Fruit fly (Drosophila melanogaster) whole organism, embryonic: ENCODE measurements around the gene RpS3.
A peak's percentile ranks its signal among the peaks of the same experiment; 100 is the strongest.

Source experiments
- Atf3 ChIP-seq: fragments of 200-800 bp; sonication (Bioruptor generic); optimal IDR thresholded peaks from 3 replicates; lab custom pipeline; 2016; ENCODE audit warnings: missing biosample characterization, missing genetic modification characterization
- CG10321 ChIP-seq: fragments of 200-800 bp; sonication (Bioruptor generic); IDR thresholded peaks from 2 replicates; pipeline ENCODE4 v1.3.6; 2022; ENCODE audit warnings: missing biosample characterization, missing genetic modification characterization
- CG12071 ChIP-seq: fragments of 200-800 bp; sonication (Bioruptor generic); optimal IDR thresholded peaks from 3 replicates; lab custom pipeline; 2018; ENCODE audit warnings: missing biosample characterization, mild to moderate bottlenecking, missing genetic modification characterization
- CG12769 ChIP-seq: fragments of 200-800 bp; sonication (Bioruptor generic); optimal IDR thresholded peaks from 2 replicates; lab custom pipeline; 2019; ENCODE audit warnings: missing biosample characterization, mild to moderate bottlenecking, missing genetic modification characterization, moderate library complexity
- CG13287 ChIP-seq: fragments of 200-800 bp; sonication (Bioruptor generic); IDR thresholded peaks from 2 replicates; pipeline ENCODE4 v1.3.6; 2022; ENCODE audit warnings: missing biosample characterization, missing genetic modification characterization; ENCODE audit not compliant: partially characterized antibody
- CG15514 ChIP-seq: fragments of 200-800 bp; sonication (Bioruptor generic); optimal IDR thresholded peaks from 3 replicates; lab custom pipeline; 2017; ENCODE audit warnings: missing biosample characterization, missing genetic modification characterization, mild to moderate bottlenecking, moderate library complexity, missing genetic modification reagents
- CG18619 ChIP-seq: fragments of 200-800 bp; sonication (Bioruptor generic); optimal IDR thresholded peaks from 3 replicates; lab custom pipeline; 2017; ENCODE audit warnings: missing biosample characterization, mild to moderate bottlenecking, missing genetic modification characterization
- CG30020 ChIP-seq: fragments of 200-800 bp; optimal IDR thresholded peaks from 2 replicates; lab custom pipeline; 2019; ENCODE audit warnings: missing biosample characterization, mild to moderate bottlenecking, missing genetic modification characterization, moderate library complexity
- CG31388 ChIP-seq: fragments of 200-800 bp; sonication (Bioruptor generic); optimal IDR thresholded peaks from 2 replicates; lab custom pipeline; 2016; ENCODE audit warnings: missing biosample characterization, missing genetic modification characterization
- CG3281 ChIP-seq: fragments of 200-800 bp; sonication (Bioruptor generic); optimal IDR thresholded peaks from 3 replicates; lab custom pipeline; 2017; ENCODE audit warnings: missing biosample characterization, mild to moderate bottlenecking, missing genetic modification characterization
- CG33213 ChIP-seq: fragments of 200-800 bp; sonication (Bioruptor generic); optimal IDR thresholded peaks from 3 replicates; lab custom pipeline; 2016; ENCODE audit warnings: missing biosample characterization, missing genetic modification characterization
- CG4404 ChIP-seq: fragments of 200-800 bp; sonication (Bioruptor generic); IDR thresholded peaks from 2 replicates; pipeline ENCODE4 v1.3.6; 2022; ENCODE audit warnings: missing biosample characterization, missing genetic modification characterization
- CG4424 ChIP-seq: fragments of 200-800 bp; sonication (Bioruptor generic); optimal IDR thresholded peaks from 3 replicates; lab custom pipeline; 2016; ENCODE audit warnings: missing biosample characterization, missing genetic modification characterization
- CG4730 ChIP-seq: fragments of 200-800 bp; sonication (Bioruptor generic); IDR thresholded peaks from 2 replicates; pipeline ENCODE4 v1.3.6; 2022; ENCODE audit warnings: missing biosample characterization, missing genetic modification characterization
- CG7271 ChIP-seq: fragments of 200-800 bp; sonication (Bioruptor generic); optimal IDR thresholded peaks from 2 replicates; lab custom pipeline; 2018; ENCODE audit warnings: missing biosample characterization, mild to moderate bottlenecking, missing genetic modification characterization, moderate library complexity
- CG7556 ChIP-seq: fragments of 200-800 bp; sonication (Bioruptor generic); optimal IDR thresholded peaks from 2 replicates; lab custom pipeline; 2017; ENCODE audit warnings: missing biosample characterization, mild to moderate bottlenecking, missing genetic modification characterization
- CG7786 ChIP-seq: fragments of 200-800 bp; sonication (Bioruptor generic); optimal IDR thresholded peaks from 2 replicates; lab custom pipeline; 2016; ENCODE audit warnings: missing biosample characterization, missing genetic modification characterization
- CG8089 ChIP-seq: fragments of 200-800 bp; sonication (Bioruptor generic); optimal IDR thresholded peaks from 3 replicates; lab custom pipeline; 2016; ENCODE audit warnings: missing biosample characterization, missing genetic modification characterization
- CG8281 ChIP-seq: fragments of 200-800 bp; sonication (Bioruptor generic); optimal IDR thresholded peaks from 2 replicates; lab custom pipeline; 2018; ENCODE audit warnings: missing biosample characterization, mild to moderate bottlenecking, missing genetic modification characterization, moderate library complexity
- CG8765 ChIP-seq: fragments of 200-800 bp; sonication (Bioruptor generic); IDR thresholded peaks from 2 replicates; pipeline ENCODE4 v1.3.6; 2022; ENCODE audit warnings: missing biosample characterization, missing genetic modification characterization
- CG8944 ChIP-seq: fragments of 200-800 bp; sonication (Bioruptor generic); optimal IDR thresholded peaks from 3 replicates; lab custom pipeline; 2016; ENCODE audit warnings: missing biosample characterization, missing genetic modification characterization
- CTCF ChIP-seq: fragments of 200-800 bp; sonication (Bioruptor generic); optimal IDR thresholded peaks from 2 replicates; lab custom pipeline; 2017; ENCODE audit warnings: missing biosample characterization, mild to moderate bottlenecking, missing genetic modification characterization, moderate library complexity
- Camta ChIP-seq: fragments of 200-800 bp; sonication (Bioruptor generic); optimal IDR thresholded peaks from 2 replicates; lab custom pipeline; 2016; ENCODE audit warnings: missing biosample characterization, missing genetic modification characterization
- CrebB ChIP-seq: fragments of 200-800 bp; sonication (Bioruptor generic); optimal IDR thresholded peaks from 3 replicates; lab custom pipeline; 2018; ENCODE audit warnings: missing biosample characterization, mild to moderate bottlenecking, missing genetic modification characterization
- Dbx ChIP-seq: fragments of 200-800 bp; sonication (Bioruptor generic); IDR thresholded peaks from 3 replicates; pipeline ENCODE4 v1.3.6; 2022; ENCODE audit warnings: missing biosample characterization, missing genetic modification characterization
- Dek ChIP-seq: fragments of 200-800 bp; sonication (Bioruptor generic); optimal IDR thresholded peaks from 3 replicates; lab custom pipeline; 2019; ENCODE audit warnings: missing biosample characterization, mild to moderate bottlenecking, missing genetic modification characterization, moderate library complexity
- Dp ChIP-seq: fragments of 200-800 bp; sonication (Bioruptor generic); optimal IDR thresholded peaks from 2 replicates; lab custom pipeline; 2018; ENCODE audit warnings: missing biosample characterization, mild to moderate bottlenecking, missing genetic modification characterization, moderate library complexity
- Hmr ChIP-seq: fragments of 200-800 bp; sonication (Bioruptor generic); optimal IDR thresholded peaks from 3 replicates; lab custom pipeline; 2017; ENCODE audit warnings: mild to moderate bottlenecking, missing biosample characterization, missing genetic modification reagents, missing genetic modification characterization
- Lpt ChIP-seq: fragments of >200 bp; optimal IDR thresholded peaks from 2 replicates; lab custom pipeline; 2018; ENCODE audit warnings: missing biosample characterization, missing genetic modification characterization
- MTF-1 ChIP-seq: fragments of 200-800 bp; sonication (Bioruptor generic); optimal IDR thresholded peaks from 2 replicates; lab custom pipeline; 2018; ENCODE audit warnings: missing biosample characterization, mild to moderate bottlenecking, missing genetic modification characterization, borderline replicate concordance
- Mad ChIP-seq: fragments of 200-800 bp; sonication (Bioruptor generic); optimal IDR thresholded peaks from 2 replicates; lab custom pipeline; 2016; ENCODE audit warnings: missing biosample characterization, missing genetic modification characterization
- Optix ChIP-seq: fragments of 200-800 bp; sonication (Bioruptor generic); IDR thresholded peaks from 3 replicates; pipeline ENCODE4 v1.3.6; 2022; ENCODE audit warnings: missing biosample characterization, missing genetic modification characterization
- Ravus ChIP-seq: fragments of 200-800 bp; sonication (Bioruptor generic); IDR thresholded peaks from 2 replicates; pipeline ENCODE4 v1.3.6; 2022; ENCODE audit warnings: missing biosample characterization, missing genetic modification characterization
- ac ChIP-seq: fragments of 200-800 bp; sonication (Bioruptor generic); optimal IDR thresholded peaks from 3 replicates; lab custom pipeline; 2017; ENCODE audit warnings: missing biosample characterization, mild to moderate bottlenecking, missing genetic modification characterization
- az2 ChIP-seq: fragments of 200-800 bp; sonication (Bioruptor generic); optimal IDR thresholded peaks from 3 replicates; lab custom pipeline; 2016; ENCODE audit warnings: missing biosample characterization, missing genetic modification characterization
- cato ChIP-seq: fragments of 200-800 bp; sonication (Bioruptor generic); optimal IDR thresholded peaks from 2 replicates; lab custom pipeline; 2016; ENCODE audit warnings: missing biosample characterization, missing genetic modification characterization, borderline replicate concordance
- dati ChIP-seq: fragments of 200-800 bp; sonication (Bioruptor generic); IDR thresholded peaks from 2 replicates; pipeline ENCODE4 v1.3.6; 2022; ENCODE audit warnings: missing biosample characterization, missing genetic modification characterization
- dm ChIP-seq: fragments of 200-800 bp; sonication (Bioruptor generic); optimal IDR thresholded peaks from 3 replicates; lab custom pipeline; 2016; ENCODE audit warnings: missing biosample characterization, missing genetic modification characterization
- ems ChIP-seq: fragments of 200-800 bp; sonication (Bioruptor generic); optimal IDR thresholded peaks from 3 replicates; lab custom pipeline; 2016; ENCODE audit warnings: missing biosample characterization, missing genetic modification characterization
- fd3F ChIP-seq: fragments of 200-800 bp; sonication (Bioruptor generic); optimal IDR thresholded peaks from 2 replicates; lab custom pipeline; 2018; ENCODE audit warnings: missing biosample characterization, mild to moderate bottlenecking, missing genetic modification characterization, moderate library complexity
- prd ChIP-seq, 3 experiments: fragments of >200 bp in 2 of 3; fragments of 200-800 bp in 1 of 3; sonication (Bioruptor generic) in 1 of 3; optimal IDR thresholded peaks in 2 of 3; IDR thresholded peaks in 1 of 3; 2 replicates in 2 of 3; 3 replicates in 1 of 3; pipeline versions ENCODE4 v1.3.6 to Lab custom; 2017 to 2022; ENCODE audit warnings: missing biosample characterization in 1 of 3, missing genetic modification characterization in 1 of 3
- psq ChIP-seq: fragments of 200-800 bp; sonication (Bioruptor generic); optimal IDR thresholded peaks from 2 replicates; lab custom pipeline; 2017; ENCODE audit warnings: missing biosample characterization, missing genetic modification characterization
- repo ChIP-seq: fragments of 200-800 bp; sonication (Bioruptor generic); optimal IDR thresholded peaks from 2 replicates; lab custom pipeline; 2016; ENCODE audit warnings: missing biosample characterization, missing genetic modification characterization
- sd ChIP-seq: fragments of 200-800 bp; sonication (Bioruptor generic); optimal IDR thresholded peaks from 3 replicates; lab custom pipeline; 2018; ENCODE audit warnings: missing biosample characterization, mild to moderate bottlenecking, missing genetic modification characterization, moderate library complexity
- sug ChIP-seq: fragments of 200-800 bp; optimal IDR thresholded peaks from 2 replicates; lab custom pipeline; 2019; ENCODE audit warnings: missing biosample characterization, mild to moderate bottlenecking, missing genetic modification characterization, moderate library complexity
- trem ChIP-seq: fragments of 200-800 bp; optimal IDR thresholded peaks from 3 replicates; lab custom pipeline; 2019; ENCODE audit warnings: missing biosample characterization, mild to moderate bottlenecking, missing genetic modification characterization, moderate library complexity
- tx ChIP-seq: fragments of 200-800 bp; sonication (Bioruptor generic); optimal IDR thresholded peaks from 2 replicates; lab custom pipeline; 2016; ENCODE audit warnings: missing biosample characterization, missing genetic modification characterization
- vfl ChIP-seq: fragments of 200-800 bp; sonication (Bioruptor generic); optimal IDR thresholded peaks from 2 replicates; lab custom pipeline; 2016; ENCODE audit warnings: missing biosample characterization, missing genetic modification characterization
- wdn ChIP-seq: fragments of 200-800 bp; sonication (Bioruptor generic); IDR thresholded peaks from 2 replicates; pipeline ENCODE4 v1.3.6; 2022; ENCODE audit warnings: missing biosample characterization, missing genetic modification characterization

Gene RpS3

DNA sequence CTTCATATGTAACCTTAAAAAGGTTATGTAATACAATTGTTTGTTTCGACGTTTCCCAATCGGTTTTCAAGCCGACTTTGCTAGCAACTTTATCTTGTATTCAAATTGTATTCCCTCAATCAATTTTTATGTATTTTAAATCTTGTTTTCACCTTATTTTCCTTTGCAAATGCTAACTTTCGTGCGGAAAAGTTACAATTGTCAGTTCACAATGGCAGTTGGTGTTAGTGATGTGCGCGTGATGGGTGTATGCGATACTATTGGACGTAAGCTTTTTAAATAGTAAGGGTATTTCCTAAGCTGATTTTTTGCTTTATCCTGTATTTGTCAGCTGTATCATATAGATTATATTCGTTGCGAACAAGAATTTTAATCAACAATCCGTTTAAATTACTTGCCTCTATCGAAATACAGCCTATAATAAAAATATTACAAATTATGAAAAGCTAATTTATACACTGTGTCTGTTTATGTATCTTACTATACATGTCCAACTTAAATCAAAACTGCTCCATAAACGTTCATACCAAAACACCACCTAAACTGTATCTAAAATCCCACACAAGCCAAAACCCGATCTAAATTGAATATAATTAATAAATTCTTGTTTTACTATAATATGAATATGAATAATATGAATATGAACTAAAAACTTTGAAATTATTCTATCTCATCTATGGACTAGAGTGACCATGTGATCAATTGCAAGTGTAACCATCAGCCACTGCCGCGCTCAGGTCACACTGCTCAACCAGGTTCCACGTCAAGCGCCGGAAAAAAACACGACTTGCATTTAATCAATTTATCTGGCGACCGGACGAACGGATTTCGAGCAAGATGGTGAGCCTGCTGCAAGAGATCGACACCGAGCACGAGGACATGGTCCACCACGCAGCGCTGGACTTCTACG lies 2.5 kb upstream of the RpS3 start, which contains the start of the genes ATPsynCF6 and Sec13 (continued):
- TF ChIP-seq repo (no peak), CG12769 (tag; lab: Kevin White, UChicago) (no peak), CG4424 (GFP tag; lab: Kevin White, UChicago) (peak; percentile 61), CG7556 (peak; percentile 26), CG8089 (no peak), dati (GFP tag; lab: Robert Waterston, UW) (no peak), CG33213 (GFP tag; lab: Kevin White, UChicago) (peak; percentile 20), MTF-1 (GFP tag; lab: Kevin White, UChicago) (no peak), cato (peak; percentile 9), psq (GFP tag; lab: Kevin White, UChicago) (no peak), fd3F (GFP tag; lab: Kevin White, UChicago) (no peak), CTCF (GFP tag; lab: Kevin White, UChicago) (peak; percentile 8), CG8765 (GFP tag; lab: Robert Waterston, UW) (0 out of 2 replicates have a peak, but pooled peaks have one; percentile 13), Dp (GFP tag; lab: Kevin White, UChicago) (no peak), Ravus (GFP tag; lab: Robert Waterston, UW) (no peak), sd (no peak), trem (tag; lab: Kevin White, UChicago) (peak; percentile 43), CG8281 (tag; lab: Kevin White, UChicago) (peak; percentile 9), CG12071 (GFP tag; lab: Kevin White, UChicago) (no peak), CG18619 (GFP tag; lab: Kevin White, UChicago) (peak; percentile 38), CG15514 (GFP tag; lab: Kevin White, UChicago) (peak; percentile 53), CG8944 (peak; percentile 33), wdn (no peak), CG31388 (GFP tag; lab: Kevin White, UChicago) (no peak), Hmr (GFP tag; lab: Kevin White, UChicago) (peak; percentile 64), ems (GFP tag; lab: Kevin White, UChicago) (peak; percentile 13), CrebB (tag; lab: Kevin White, UChicago) (no peak), CG30020 (tag; lab: Kevin White, UChicago) (peak; percentile 40), Atf3 (no peak), dm (GFP tag; lab: Kevin White, UChicago) (no peak), CG4404 (0 out of 2 replicates have a peak, but pooled peaks have one; percentile 11), ac (GFP tag; lab: Kevin White, UChicago) (no peak), CG10321 (GFP tag; lab: Robert Waterston, UW) (no peak), Mad (GFP tag; lab: Kevin White, UChicago) (no peak), az2 (GFP tag; lab: Kevin White, UChicago) (no peak), prd (optimal IDR thresholded peaks at IDR 0.05; lab: Kevin White, UChicago) (no peak), prd (GFP tag; IDR thresholded peaks at IDR 0.05; lab: Robert Waterston, UW) (peak; percentile 48; the same call in 1 of the 3 replicates), CG13287 (GFP tag; lab: Robert Waterston, UW) (peak; percentile 88), CG4730 (GFP tag; lab: Robert Waterston, UW) (peak; percentile 22; the same call in 1 of the 2 replicates), sug (tag; lab: Kevin White, UChicago) (peak; percentile 50), CG3281 (GFP tag; lab: Kevin White, UChicago) (peak; percentile 62), vfl (no peak), Dbx (GFP tag; lab: Robert Waterston, UW) (peak; percentile 69), tx (GFP tag; lab: Kevin White, UChicago) (no peak), Lpt (no peak), CG7271 (tag; lab: Kevin White, UChicago) (no peak), Camta (GFP tag; lab: Kevin White, UChicago) (no peak), Dek (tag; lab: Kevin White, UChicago) (peak; percentile 42), Optix (GFP tag; lab: Robert Waterston, UW) (no peak), CG7786 (GFP tag; lab: Kevin White, UChicago) (no peak)
- TF ChIP-seq, all 482 proteins: peak for 261
